Worm (Caenorhabditis elegans): ENCODE results near the gene cng-3.

Gene cng-3

DNA sequence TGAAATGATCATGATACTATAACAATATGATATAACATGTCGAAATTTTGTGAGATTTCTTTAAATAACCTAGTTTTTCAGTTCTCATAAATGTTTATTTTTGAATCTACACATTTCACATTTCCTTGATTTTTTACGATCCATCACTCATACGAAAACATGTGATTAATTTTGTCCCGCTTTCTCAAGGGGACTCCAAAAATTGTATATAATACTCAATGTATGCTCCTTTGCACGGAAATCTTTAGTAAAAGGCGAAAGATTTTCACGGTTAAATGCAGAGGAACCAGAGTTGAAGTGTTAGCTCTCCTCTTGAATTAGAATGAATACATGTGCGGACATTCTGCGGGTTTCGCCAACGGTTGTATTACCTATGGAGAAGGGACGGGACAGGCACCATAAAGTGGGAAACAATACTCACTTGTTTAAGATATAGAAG is 16.5 kb downstream of the cng-3 start:
- TF ChIP-seq ama-1 (optimal IDR thresholded peaks at IDR 0.05) (peak; percentile 57), hlh-8 (tag; optimal IDR thresholded peaks at IDR 0.05) (no peak)

DNA sequence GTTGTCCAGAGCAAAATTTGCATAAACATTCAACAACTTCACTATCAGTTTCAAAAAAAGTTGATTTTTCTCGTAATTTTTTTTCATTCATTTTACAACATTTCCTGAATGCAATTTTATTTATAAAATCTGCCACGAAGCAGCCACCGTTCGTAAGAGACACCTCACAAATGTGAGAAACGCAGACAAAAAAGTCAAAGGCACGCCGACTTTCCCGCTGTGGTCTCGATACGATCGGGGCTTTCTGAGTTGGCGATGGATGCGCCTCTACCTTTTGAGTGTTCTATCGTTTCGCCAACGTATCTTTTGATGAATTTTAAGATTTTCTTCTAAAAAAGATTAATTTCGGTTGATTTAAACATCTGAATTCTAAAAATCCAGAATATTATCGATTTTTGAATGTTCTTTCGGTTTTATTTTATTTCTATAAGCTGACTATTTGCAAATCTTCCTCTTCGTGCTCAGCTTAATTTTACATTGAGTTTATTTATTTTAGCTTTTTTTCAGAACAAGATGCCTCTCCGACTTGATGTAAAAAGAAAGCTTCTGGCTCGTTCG is 21.5 kb downstream of the cng-3 start, which contains the start of gene copb-2:
Gene copb-2 (plus strand): TSS at position 508 of the 558 bp plus-strand sequence.
- TF ChIP-seq C38D4.7 (GFP tag; optimal IDR thresholded peaks at IDR 0.05), result no peak
- no peak for TF ChIP-seq fkh-6 (tag; optimal IDR thresholded peaks at IDR 0.05)
- peak; percentile 42 for TF ChIP-seq nfya-1 (tag; optimal IDR thresholded peaks at IDR 0.05)
- peak; percentile 61 for TF ChIP-seq unc-42 (tag; optimal IDR thresholded peaks at IDR 0.05)

DNA sequence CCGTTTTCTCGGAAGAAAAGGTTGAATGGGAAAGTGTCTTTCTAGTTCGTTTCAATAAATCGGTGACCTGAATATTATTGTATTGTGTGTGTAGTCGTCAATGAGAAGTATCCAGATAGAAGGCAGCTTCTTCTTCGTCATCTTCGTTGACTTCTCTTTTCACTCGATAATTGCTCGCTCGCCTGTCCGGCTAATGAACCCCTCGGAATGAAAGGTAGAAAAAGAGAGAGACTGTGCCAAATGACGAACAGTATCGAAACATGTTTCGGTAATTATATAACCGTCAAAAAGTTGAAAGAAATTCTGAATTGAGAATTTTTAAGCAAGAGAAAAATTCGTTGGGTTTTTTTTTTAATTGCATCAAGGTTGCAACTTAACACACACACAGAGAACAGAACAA is 23.4 kb downstream of the cng-3 start, which contains the start of gene cutl-17:
Gene cutl-17 (minus strand): TSS at position 101 of the 400 bp plus-strand sequence.
- TF ChIP-seq F13H6.1 (tag; optimal IDR thresholded peaks at IDR 0.05), result no peak
- no peak for TF ChIP-seq ama-1 (optimal IDR thresholded peaks at IDR 0.05)
- no peak for TF ChIP-seq lim-6 (tag; optimal IDR thresholded peaks at IDR 0.05)
- no peak for TF ChIP-seq C38D4.7 (GFP tag; optimal IDR thresholded peaks at IDR 0.05)
- no peak for TF ChIP-seq eyg-1 (tag; optimal IDR thresholded peaks at IDR 0.05)

DNA sequence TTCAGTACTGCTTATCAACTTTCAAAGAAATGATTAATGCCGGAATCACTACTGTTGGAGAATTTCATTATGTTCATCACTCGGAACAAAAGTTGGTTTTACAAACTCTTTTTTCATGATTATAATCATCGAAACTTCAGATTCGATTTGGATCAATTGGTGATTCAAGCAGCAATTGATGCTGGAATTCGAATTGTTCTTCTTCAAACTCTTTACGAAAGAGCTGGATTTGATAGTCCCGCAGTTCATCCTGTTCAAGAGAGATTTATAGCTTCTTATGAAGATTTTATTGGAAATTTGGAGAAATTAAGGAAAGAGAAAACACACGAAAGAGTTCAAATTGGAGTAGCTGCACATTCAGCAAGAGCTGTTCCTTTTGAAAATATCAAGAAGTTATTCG is 29.0 kb downstream of the cng-3 start:
- TF ChIP-seq ceh-48 (tag; optimal IDR thresholded peaks at IDR 0.05) (no peak), lin-11 (tag; optimal IDR thresholded peaks at IDR 0.05) (no peak), pha-2 (tag; optimal IDR thresholded peaks at IDR 0.05) (no peak), pros-1 (tag; optimal IDR thresholded peaks at IDR 0.05) (no peak), ceh-22 (tag; optimal IDR thresholded peaks at IDR 0.05) (no peak), ceh-6 (GFP tag; optimal IDR thresholded peaks at IDR 0.05) (no peak), fkh-10 (GFP tag; optimal IDR thresholded peaks at IDR 0.05) (no peak), mec-3 (tag; optimal IDR thresholded peaks at IDR 0.05; ENCODE audit: borderline replicate concordance) (no peak), lim-6 (tag; optimal IDR thresholded peaks at IDR 0.05) (no peak), ceh-31 (tag; optimal IDR thresholded peaks at IDR 0.05) (no peak), ceh-2 (tag; optimal IDR thresholded peaks at IDR 0.05) (no peak)

DNA sequence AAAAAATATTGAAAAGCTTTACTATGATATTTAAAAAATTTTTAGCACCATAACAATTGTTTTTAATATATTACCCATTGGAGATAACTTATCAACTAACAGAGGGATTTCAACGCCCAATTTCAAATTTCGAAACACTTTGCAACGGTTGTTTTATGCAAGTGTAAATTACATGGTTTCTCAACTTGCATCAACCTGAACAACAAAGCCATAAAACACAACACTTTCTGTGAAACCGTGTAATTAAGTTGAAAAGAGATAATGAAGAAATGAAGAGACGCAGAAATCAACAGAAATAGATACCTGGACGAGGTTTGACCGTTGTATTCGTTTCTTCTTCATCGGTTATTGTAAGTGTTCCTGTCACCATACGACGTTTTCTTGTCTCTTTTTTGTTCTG is 30.5 kb downstream of the cng-3 start, which contains the start of gene cpin-1:
Gene cpin-1 (plus strand): TSS at position 301 of the 400 bp plus-strand sequence.
- TF ChIP-seq K09A11.1 (tag; optimal IDR thresholded peaks at IDR 0.05; ENCODE audit: insufficient read depth), result no peak
- no peak for TF ChIP-seq madf-2 (tag; optimal IDR thresholded peaks at IDR 0.05)
- TF ChIP-seq mec-3 (tag; optimal IDR thresholded peaks at IDR 0.05; ENCODE audit: borderline replicate concordance), result no peak
- no peak for TF ChIP-seq gmeb-2 (tag; optimal IDR thresholded peaks at IDR 0.05)
- no peak for TF ChIP-seq elt-2 (tag; optimal IDR thresholded peaks at IDR 0.05)
- TF ChIP-seq unc-42 (tag; optimal IDR thresholded peaks at IDR 0.05), result no peak

DNA sequence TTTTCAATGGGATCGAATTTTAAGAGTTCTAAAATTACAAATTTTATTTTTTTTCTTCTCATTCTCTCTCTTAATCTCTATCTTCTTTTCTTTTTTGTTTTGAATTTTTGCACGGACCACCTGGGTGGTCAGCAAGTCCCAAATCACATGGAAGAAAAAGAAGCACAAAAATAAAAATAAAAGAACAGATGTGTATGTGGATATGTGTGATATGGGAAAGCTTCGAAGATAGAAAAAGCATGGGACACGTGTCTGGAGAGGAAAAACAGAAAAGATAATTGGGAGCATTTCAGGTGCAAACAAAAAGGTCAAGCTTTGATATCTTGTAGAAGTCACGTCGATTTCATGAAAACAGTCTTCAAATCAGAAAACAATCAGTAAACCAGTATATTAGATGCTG is 33.6 kb downstream of the cng-3 start, which contains the start of gene hsp-12.6:
Gene hsp-12.6 (minus strand): TSS at position 20 of the 400 bp plus-strand sequence.
- TF ChIP-seq sox-4 (tag; optimal IDR thresholded peaks at IDR 0.05) (no peak), ets-4 (tag; optimal IDR thresholded peaks at IDR 0.05) (no peak), nhr-232 (tag; optimal IDR thresholded peaks at IDR 0.05) (no peak), unc-55 (GFP tag; optimal IDR thresholded peaks at IDR 0.05) (no peak), ceh-24 (tag; optimal IDR thresholded peaks at IDR 0.05) (no peak), T23F11.4 (GFP tag; optimal IDR thresholded peaks at IDR 0.05) (no peak), ahr-1 (tag; optimal IDR thresholded peaks at IDR 0.05) (no peak), hlh-13 (GFP tag; optimal IDR thresholded peaks at IDR 0.05) (no peak), nfya-1 (tag; optimal IDR thresholded peaks at IDR 0.05) (no peak), sox-2 (GFP tag; IDR thresholded peaks at IDR 0.05) (no peak)

Data from whole organism, late embryonic.